Fruit fly (Drosophila melanogaster) whole organism, embryonic: ENCODE data around the gene CG31798.

Source experiments
- Adf1 ChIP-seq: fragments of 200-800 bp; sonication (Bioruptor generic); IDR thresholded peaks from 2 replicates; pipeline ENCODE4 v1.3.6; 2022; ENCODE audit warnings: missing biosample characterization, missing genetic modification characterization
- Antp ChIP-seq: fragments of 200-800 bp; sonication (Bioruptor generic); optimal IDR thresholded peaks from 3 replicates; lab custom pipeline; 2016; ENCODE audit warnings: missing biosample characterization, missing genetic modification characterization
- Atf-2 ChIP-seq: fragments of 200-800 bp; sonication (Bioruptor generic); optimal IDR thresholded peaks from 2 replicates; lab custom pipeline; 2016; ENCODE audit warnings: missing biosample characterization, missing genetic modification characterization
- CG10321 ChIP-seq: fragments of 200-800 bp; sonication (Bioruptor generic); IDR thresholded peaks from 2 replicates; pipeline ENCODE4 v1.3.6; 2022; ENCODE audit warnings: missing biosample characterization, missing genetic modification characterization
- CG10366 ChIP-seq: fragments of 200-800 bp; sonication (Bioruptor generic); IDR thresholded peaks from 2 replicates; pipeline ENCODE4 v1.3.6; 2022; ENCODE audit warnings: missing biosample characterization, missing genetic modification characterization
- CG10462 ChIP-seq: fragments of 200-800 bp; sonication (Bioruptor generic); optimal IDR thresholded peaks from 2 replicates; lab custom pipeline; 2016; ENCODE audit warnings: missing biosample characterization, missing genetic modification characterization
- CG10654 ChIP-seq: fragments of 200-800 bp; sonication (Bioruptor generic); optimal IDR thresholded peaks from 2 replicates; lab custom pipeline; 2016; ENCODE audit warnings: missing biosample characterization, missing genetic modification characterization
- CG11456 ChIP-seq: fragments of 200-800 bp; sonication (Bioruptor generic); IDR thresholded peaks from 3 replicates; pipeline ENCODE4 v1.3.6; 2022; ENCODE audit warnings: missing biosample characterization, missing genetic modification characterization
- CG11504 ChIP-seq: fragments of 200-800 bp; sonication (Bioruptor generic); optimal IDR thresholded peaks from 3 replicates; lab custom pipeline; 2019; ENCODE audit warnings: missing biosample characterization, mild to moderate bottlenecking, missing genetic modification characterization, moderate library complexity
- CG12104 ChIP-seq: fragments of 200-800 bp; sonication (Bioruptor generic); optimal IDR thresholded peaks from 3 replicates; lab custom pipeline; 2016; ENCODE audit warnings: missing biosample characterization, missing genetic modification characterization
- CG12659 ChIP-seq: fragments of 200-800 bp; sonication (Bioruptor generic); optimal IDR thresholded peaks from 3 replicates; lab custom pipeline; 2017; ENCODE audit warnings: mild to moderate bottlenecking, missing biosample characterization, missing genetic modification reagents, missing genetic modification characterization
- CG12769 ChIP-seq: fragments of 200-800 bp; sonication (Bioruptor generic); optimal IDR thresholded peaks from 2 replicates; lab custom pipeline; 2019; ENCODE audit warnings: missing biosample characterization, mild to moderate bottlenecking, missing genetic modification characterization, moderate library complexity
- CG15269 ChIP-seq: fragments of 200-800 bp; sonication (Bioruptor generic); optimal IDR thresholded peaks from 2 replicates; lab custom pipeline; 2018; ENCODE audit warnings: missing biosample characterization, mild to moderate bottlenecking, missing genetic modification characterization, moderate library complexity
- CG2678 ChIP-seq: fragments of 200-800 bp; sonication (Bioruptor generic); optimal IDR thresholded peaks from 3 replicates; lab custom pipeline; 2019; ENCODE audit warnings: missing biosample characterization, mild to moderate bottlenecking, missing genetic modification characterization, moderate library complexity
- CG2889 ChIP-seq: fragments of 200-800 bp; sonication (Bioruptor generic); IDR thresholded peaks from 3 replicates; pipeline ENCODE4 v1.3.6; 2022; ENCODE audit warnings: missing biosample characterization, missing genetic modification characterization
- CG31365 ChIP-seq: fragments of 200-800 bp; sonication (Bioruptor generic); optimal IDR thresholded peaks from 2 replicates; lab custom pipeline; 2018; ENCODE audit warnings: missing biosample characterization, mild to moderate bottlenecking, missing genetic modification characterization
- CG32532 ChIP-seq: fragments of 200-800 bp; sonication (Bioruptor generic); IDR thresholded peaks from 2 replicates; pipeline ENCODE4 v1.3.6; 2022; ENCODE audit warnings: missing biosample characterization, missing genetic modification characterization
- CG34376 ChIP-seq: fragments of 200-800 bp; sonication (Bioruptor generic); optimal IDR thresholded peaks from 2 replicates; lab custom pipeline; 2018; ENCODE audit warnings: missing biosample characterization, mild to moderate bottlenecking, missing genetic modification characterization
- CG4328 ChIP-seq: fragments of 200-800 bp; sonication (Bioruptor generic); optimal IDR thresholded peaks from 3 replicates; lab custom pipeline; 2017; ENCODE audit warnings: missing biosample characterization, missing genetic modification reagents, missing genetic modification characterization
- CG6683 ChIP-seq: fragments of 200-800 bp; sonication (Bioruptor generic); optimal IDR thresholded peaks from 2 replicates; lab custom pipeline; 2017; ENCODE audit warnings: missing biosample characterization, mild to moderate bottlenecking, missing genetic modification characterization, missing genetic modification reagents
- CG7839 ChIP-seq: fragments of 200-800 bp; sonication (Bioruptor generic); optimal IDR thresholded peaks from 3 replicates; lab custom pipeline; 2018; ENCODE audit warnings: missing biosample characterization, mild to moderate bottlenecking, missing genetic modification characterization, moderate library complexity
- CG9817 ChIP-seq: fragments of 200-800 bp; sonication (Bioruptor generic); optimal IDR thresholded peaks from 2 replicates; lab custom pipeline; 2018; ENCODE audit warnings: missing biosample characterization, mild to moderate bottlenecking, missing genetic modification characterization, moderate library complexity
- CTCF ChIP-seq: fragments of 200-800 bp; sonication (Bioruptor generic); optimal IDR thresholded peaks from 2 replicates; lab custom pipeline; 2017; ENCODE audit warnings: missing biosample characterization, mild to moderate bottlenecking, missing genetic modification characterization, moderate library complexity
- CoRest ChIP-seq: fragments of 200-800 bp; sonication (Bioruptor generic); optimal IDR thresholded peaks from 3 replicates; lab custom pipeline; 2018; ENCODE audit warnings: missing biosample characterization, mild to moderate bottlenecking, missing genetic modification characterization, moderate library complexity
- Fer3 ChIP-seq: fragments of 200-800 bp; sonication (Bioruptor generic); optimal IDR thresholded peaks from 2 replicates; lab custom pipeline; 2018; ENCODE audit warnings: missing biosample characterization, mild to moderate bottlenecking, missing genetic modification characterization, moderate library complexity
- HLH54F ChIP-seq: fragments of 200-800 bp; sonication (Bioruptor generic); optimal IDR thresholded peaks from 3 replicates; lab custom pipeline; 2016; ENCODE audit warnings: missing biosample characterization, missing genetic modification characterization
- Mes4 ChIP-seq: fragments of 200-800 bp; sonication (Bioruptor generic); optimal IDR thresholded peaks from 2 replicates; lab custom pipeline; 2016; ENCODE audit warnings: missing biosample characterization, missing genetic modification characterization
- Pdp1 ChIP-seq, 2 experiments: fragments of 200-800 bp; sonication (Bioruptor generic); optimal IDR thresholded peaks; 3 replicates each; lab custom pipeline; 2016; ENCODE audit warnings: missing biosample characterization in 2 of 2, missing genetic modification characterization in 2 of 2, mild to moderate bottlenecking in 1 of 2, moderate library complexity in 1 of 2
- Poxn ChIP-seq: fragments of 200-800 bp; sonication (Bioruptor generic); IDR thresholded peaks from 2 replicates; pipeline ENCODE4 v1.3.6; 2022; ENCODE audit warnings: missing biosample characterization, missing genetic modification characterization
- Scr ChIP-seq: fragments of 200-800 bp; sonication (Bioruptor generic); IDR thresholded peaks from 2 replicates; pipeline ENCODE4 v1.3.6; 2022; ENCODE audit warnings: missing biosample characterization, missing genetic modification characterization; ENCODE audit not compliant: partially characterized antibody
- Ssrp ChIP-seq: fragments of 200-800 bp; sonication (Bioruptor generic); optimal IDR thresholded peaks from 2 replicates; lab custom pipeline; 2018; ENCODE audit warnings: missing biosample characterization, mild to moderate bottlenecking, missing genetic modification characterization, moderate library complexity
- Vsx1 ChIP-seq: fragments of 200-800 bp; sonication (Bioruptor generic); optimal IDR thresholded peaks from 2 replicates; lab custom pipeline; 2017; ENCODE audit warnings: missing biosample characterization, mild to moderate bottlenecking, missing genetic modification characterization, missing genetic modification reagents
- al ChIP-seq: fragments of 200-800 bp; sonication (Bioruptor generic); IDR thresholded peaks from 2 replicates; pipeline ENCODE4 v1.3.6; 2022; ENCODE audit warnings: missing biosample characterization, missing genetic modification characterization
- ara ChIP-seq: fragments of 200-800 bp; sonication (Bioruptor generic); IDR thresholded peaks from 2 replicates; pipeline ENCODE4 v1.3.6; 2022; ENCODE audit warnings: missing biosample characterization, missing genetic modification characterization
- cas ChIP-seq: fragments of 200-800 bp; sonication (Bioruptor generic); IDR thresholded peaks from 2 replicates; pipeline ENCODE4 v1.3.6; 2022; ENCODE audit warnings: missing biosample characterization, missing genetic modification characterization
- caup ChIP-seq: fragments of 200-800 bp; sonication (Bioruptor generic); optimal IDR thresholded peaks from 3 replicates; lab custom pipeline; 2017; ENCODE audit warnings: missing biosample characterization, mild to moderate bottlenecking, missing genetic modification characterization, moderate library complexity; ENCODE audit not compliant: severe bottlenecking
- da ChIP-seq: fragments of 200-800 bp; sonication (Bioruptor generic); optimal IDR thresholded peaks from 2 replicates; lab custom pipeline; 2016; ENCODE audit warnings: missing biosample characterization, missing genetic modification characterization
- esg ChIP-seq: fragments of 200-800 bp; sonication (Bioruptor generic); conservative IDR thresholded peaks from 2 replicates; pipeline ENCODE4 v1.3.6; 2022; ENCODE audit warnings: missing biosample characterization, missing genetic modification characterization
- grau ChIP-seq: fragments of 200-800 bp; optimal IDR thresholded peaks from 3 replicates; lab custom pipeline; 2019; ENCODE audit warnings: missing biosample characterization, mild to moderate bottlenecking, missing genetic modification characterization, moderate library complexity
- gsb ChIP-seq: fragments of 200-800 bp; sonication (Bioruptor generic); IDR thresholded peaks from 2 replicates; pipeline ENCODE4 v1.3.6; 2022; ENCODE audit warnings: missing biosample characterization, missing genetic modification characterization
- lilli ChIP-seq: fragments of 200-800 bp; sonication (Bioruptor generic); optimal IDR thresholded peaks from 3 replicates; lab custom pipeline; 2016; ENCODE audit warnings: missing biosample characterization, missing genetic modification characterization
- otp ChIP-seq: fragments of 200-800 bp; sonication (Bioruptor generic); IDR thresholded peaks from 3 replicates; pipeline ENCODE4, ENCODE4 v1.3.6; 2022; ENCODE audit warnings: missing biosample characterization, missing genetic modification characterization
- pan ChIP-seq, 4 experiments: fragments of >200 bp in 3 of 4; fragments of 200-800 bp in 1 of 4; sonication (Bioruptor generic) in 1 of 4; optimal IDR thresholded peaks in 3 of 4; IDR thresholded peaks in 1 of 4; 2 replicates each; pipeline versions ENCODE4 v1.3.6 to Lab custom; 2017 to 2022; ENCODE audit warnings: missing biosample characterization in 2 of 4, missing genetic modification characterization in 2 of 4, mixed read lengths in 1 of 4
- row ChIP-seq: fragments of 200-800 bp; sonication (Bioruptor generic); IDR thresholded peaks from 3 replicates; pipeline ENCODE4 v1.3.6; 2022; ENCODE audit warnings: missing biosample characterization, missing genetic modification characterization
- sima ChIP-seq: fragments of 200-800 bp; sonication (Bioruptor generic); optimal IDR thresholded peaks from 2 replicates; lab custom pipeline; 2016; ENCODE audit warnings: missing biosample characterization, missing genetic modification characterization
- stwl ChIP-seq: fragments of 200-800 bp; sonication (Bioruptor generic); optimal IDR thresholded peaks from 3 replicates; lab custom pipeline; 2018; ENCODE audit warnings: missing biosample characterization, mild to moderate bottlenecking, missing genetic modification characterization, moderate library complexity
- sug ChIP-seq: fragments of 200-800 bp; optimal IDR thresholded peaks from 2 replicates; lab custom pipeline; 2019; ENCODE audit warnings: missing biosample characterization, mild to moderate bottlenecking, missing genetic modification characterization, moderate library complexity
- tap ChIP-seq: fragments of 200-800 bp; optimal IDR thresholded peaks from 3 replicates; lab custom pipeline; 2019; ENCODE audit warnings: missing biosample characterization, mild to moderate bottlenecking, missing genetic modification characterization, moderate library complexity
- wdn ChIP-seq: fragments of 200-800 bp; sonication (Bioruptor generic); IDR thresholded peaks from 2 replicates; pipeline ENCODE4 v1.3.6; 2022; ENCODE audit warnings: missing biosample characterization, missing genetic modification characterization
- wek ChIP-seq: fragments of 200-800 bp; sonication (Bioruptor generic); optimal IDR thresholded peaks from 3 replicates; lab custom pipeline; 2018; ENCODE audit warnings: missing biosample characterization, mild to moderate bottlenecking, missing genetic modification characterization, moderate library complexity
- z ChIP-seq: fragments of 200-800 bp; sonication (Bioruptor generic); IDR thresholded peaks from 3 replicates; pipeline ENCODE4 v1.3.6; 2022; ENCODE audit warnings: missing biosample characterization, missing genetic modification characterization

CG31798 gene

dm6 chr2L:19415859-19416258 is 21.9 kb downstream of the CG31798 start (continued):
- TF ChIP-seq CG12769 (tag; lab: Kevin White, UChicago) (peak; percentile 50), Vsx1 (GFP tag; lab: Kevin White, UChicago) (no peak), CG9817 (tag; lab: Kevin White, UChicago) (peak; percentile 47), CG31365 (tag; lab: Kevin White, UChicago) (no peak), gsb (GFP tag; lab: Robert Waterston, UW) (no peak; the same call in 1 of the 2 replicates), CG34376 (GFP tag; lab: Kevin White, UChicago) (no peak), pan (optimal IDR thresholded peaks at IDR 0.05; lab: Kevin White, UChicago) (no peak), pan (GFP tag; optimal IDR thresholded peaks at IDR 0.05 in 1 of 2, IDR thresholded peaks at IDR 0.05 in 1 of 2) (no peak), row (peak; percentile 28; the same call in 1 of the 3 replicates), stwl (tag; lab: Kevin White, UChicago) (no peak), z (GFP tag; lab: Robert Waterston, UW) (no peak), CG6683 (GFP tag; lab: Kevin White, UChicago) (no peak), wdn (0 out of 2 replicates have a peak, but pooled peaks have one; percentile 16), CG2678 (tag; lab: Kevin White, UChicago) (peak; percentile 40), CG10366 (GFP tag; lab: Robert Waterston, UW) (no peak), Antp (no peak), Adf1 (0 out of 2 replicates have a peak, but pooled peaks have one; percentile 23), sima (GFP tag; lab: Kevin White, UChicago) (no peak), ara (GFP tag; lab: Robert Waterston, UW) (no peak), esg (GFP tag; lab: Robert Waterston, UW) (no peak), otp (no peak), CG10654 (GFP tag; lab: Kevin White, UChicago) (no peak), CG10321 (GFP tag; lab: Robert Waterston, UW) (no peak), sug (tag; lab: Kevin White, UChicago) (peak; percentile 15), CG15269 (peak; percentile 66), grau (tag; lab: Kevin White, UChicago) (peak; percentile 57), CG4328 (no peak), CG11456 (GFP tag; lab: Robert Waterston, UW) (0 out of 3 replicates have a peak, but pooled peaks have one; percentile 41), CG10462 (GFP tag; lab: Kevin White, UChicago) (no peak), Fer3 (tag; lab: Kevin White, UChicago) (peak; percentile 24), CG11504 (tag; lab: Kevin White, UChicago) (peak; percentile 10), CTCF (GFP tag; lab: Kevin White, UChicago) (no peak), Mes4 (GFP tag; lab: Kevin White, UChicago) (no peak), Poxn (GFP tag; lab: Robert Waterston, UW) (no peak), caup (GFP tag; lab: Kevin White, UChicago) (peak; percentile 16), Scr (GFP tag; lab: Robert Waterston, UW) (no peak), al (GFP tag; lab: Robert Waterston, UW) (peak; percentile 63; the same call in 1 of the 2 replicates), CG12104 (no peak), CG32532 (GFP tag; lab: Robert Waterston, UW) (peak; percentile 53; the same call in 1 of the 2 replicates), Ssrp (tag; lab: Kevin White, UChicago) (no peak), da (GFP tag; lab: Kevin White, UChicago) (no peak), CG12659 (GFP tag; lab: Kevin White, UChicago) (peak; percentile 35), CG2889 (GFP tag; lab: Robert Waterston, UW) (no peak), Pdp1 (GFP tag; optimal IDR thresholded peaks at IDR 0.05; lab: Kevin White, UChicago) (peak in 1 of 2 experiments; percentile 33), wek (GFP tag; lab: Kevin White, UChicago) (no peak), lilli (GFP tag; lab: Kevin White, UChicago) (peak; percentile 14), HLH54F (GFP tag; lab: Kevin White, UChicago) (peak; percentile 8), tap (tag; lab: Kevin White, UChicago) (no peak), CoRest (tag; lab: Kevin White, UChicago) (peak; percentile 49), CG7839 (peak; percentile 37), Atf-2 (GFP tag; lab: Kevin White, UChicago) (no peak), cas (GFP tag; lab: Robert Waterston, UW) (no peak)
